Fruit fly (Drosophila melanogaster) whole organism, adult: Measurements from ENCODE around the gene FucTD.
A peak's percentile ranks its signal among the peaks of the same experiment; 100 is the strongest.

ENCODE experiments used
- CG11617 ChIP-seq: fragments of 200-800 bp; sonication (Bioruptor generic); optimal IDR thresholded peaks from 2 replicates; lab custom pipeline; 2017; ENCODE audit warnings: mild to moderate bottlenecking, missing biosample characterization, missing genetic modification reagents, missing genetic modification characterization
- CG12768 ChIP-seq: fragments of 200-800 bp; sonication (Bioruptor generic); optimal IDR thresholded peaks from 2 replicates; lab custom pipeline; 2017; ENCODE audit warnings: missing biosample characterization, missing genetic modification characterization, mild to moderate bottlenecking, moderate library complexity, missing genetic modification reagents
- CG14711 ChIP-seq: fragments of 200-800 bp; sonication (Bioruptor generic); optimal IDR thresholded peaks from 2 replicates; lab custom pipeline; 2018; ENCODE audit warnings: missing biosample characterization, mild to moderate bottlenecking, missing genetic modification characterization, moderate library complexity
- CG1620 ChIP-seq: fragments of 200-800 bp; sonication (Bioruptor generic); optimal IDR thresholded peaks from 2 replicates; lab custom pipeline; 2016; ENCODE audit warnings: missing biosample characterization, missing genetic modification characterization
- CG33017 ChIP-seq: fragments of 200-800 bp; sonication (Bioruptor generic); optimal IDR thresholded peaks from 2 replicates; lab custom pipeline; 2018; ENCODE audit warnings: missing biosample characterization, mild to moderate bottlenecking, missing genetic modification characterization, moderate library complexity
- CG5204 ChIP-seq: fragments of 200-800 bp; sonication (Bioruptor generic); optimal IDR thresholded peaks from 2 replicates; lab custom pipeline; 2016; ENCODE audit warnings: missing biosample characterization, missing genetic modification characterization
- CG7045 ChIP-seq: fragments of 200-800 bp; sonication (Bioruptor generic); optimal IDR thresholded peaks from 2 replicates; lab custom pipeline; 2017; ENCODE audit warnings: missing biosample characterization, mild to moderate bottlenecking, missing genetic modification characterization
- CG7101 ChIP-seq: fragments of 200-800 bp; sonication (Bioruptor generic); optimal IDR thresholded peaks from 2 replicates; lab custom pipeline; 2018; ENCODE audit warnings: missing biosample characterization, mild to moderate bottlenecking, missing genetic modification characterization, moderate library complexity
- Clk ChIP-seq: fragments of 200-800 bp; sonication (Bioruptor generic); optimal IDR thresholded peaks from 2 replicates; lab custom pipeline; 2017; ENCODE audit warnings: missing biosample characterization, missing genetic modification characterization
- Crg-1 ChIP-seq: fragments of 200-800 bp; sonication (Bioruptor generic); optimal IDR thresholded peaks from 2 replicates; lab custom pipeline; 2016; ENCODE audit warnings: missing biosample characterization, missing genetic modification characterization
- Hr96 ChIP-seq: fragments of 200-800 bp; sonication (Bioruptor generic); optimal IDR thresholded peaks from 2 replicates; lab custom pipeline; 2016; ENCODE audit warnings: missing biosample characterization, missing genetic modification characterization
- Mnt ChIP-seq: fragments of 200-800 bp; sonication (Bioruptor generic); optimal IDR thresholded peaks from 2 replicates; lab custom pipeline; 2016; ENCODE audit warnings: missing biosample characterization, mild to moderate bottlenecking, missing genetic modification characterization
- bab1 ChIP-seq: fragments of 200-800 bp; sonication (Bioruptor generic); optimal IDR thresholded peaks from 3 replicates; lab custom pipeline; 2019; ENCODE audit warnings: missing biosample characterization, mild to moderate bottlenecking, missing genetic modification characterization, moderate library complexity
- cic ChIP-seq: fragments of 200-800 bp; sonication (Bioruptor generic); optimal IDR thresholded peaks from 2 replicates; lab custom pipeline; 2017; ENCODE audit warnings: missing biosample characterization, mild to moderate bottlenecking, missing genetic modification characterization, moderate library complexity
- cnc ChIP-seq, 2 experiments: fragments of >200 bp; optimal IDR thresholded peaks; 2 replicates each; lab custom pipeline; 2017
- kay ChIP-seq: fragments of 200-800 bp; sonication (Bioruptor generic); peaks from one replicate; lab custom pipeline; 2016; ENCODE audit warnings: missing biosample characterization, missing genetic modification characterization, borderline replicate concordance
- ovo ChIP-seq: fragments of 200-800 bp; sonication (Bioruptor generic); optimal IDR thresholded peaks from 2 replicates; lab custom pipeline; 2016; ENCODE audit warnings: missing biosample characterization, missing genetic modification characterization
- pad ChIP-seq: fragments of 200-800 bp; sonication (Bioruptor generic); optimal IDR thresholded peaks from 3 replicates; lab custom pipeline; 2017; ENCODE audit warnings: missing biosample characterization, missing genetic modification characterization, mild to moderate bottlenecking, moderate library complexity, missing genetic modification reagents
- tj ChIP-seq: fragments of 200-800 bp; sonication (Bioruptor generic); optimal IDR thresholded peaks from 3 replicates; lab custom pipeline; 2017; ENCODE audit warnings: missing biosample characterization, mild to moderate bottlenecking, missing genetic modification characterization, moderate library complexity
- toe ChIP-seq: fragments of 200-800 bp; sonication (Bioruptor generic); optimal IDR thresholded peaks from 2 replicates; lab custom pipeline; 2016; ENCODE audit warnings: missing biosample characterization, missing genetic modification characterization

The FucTD gene

DNA sequence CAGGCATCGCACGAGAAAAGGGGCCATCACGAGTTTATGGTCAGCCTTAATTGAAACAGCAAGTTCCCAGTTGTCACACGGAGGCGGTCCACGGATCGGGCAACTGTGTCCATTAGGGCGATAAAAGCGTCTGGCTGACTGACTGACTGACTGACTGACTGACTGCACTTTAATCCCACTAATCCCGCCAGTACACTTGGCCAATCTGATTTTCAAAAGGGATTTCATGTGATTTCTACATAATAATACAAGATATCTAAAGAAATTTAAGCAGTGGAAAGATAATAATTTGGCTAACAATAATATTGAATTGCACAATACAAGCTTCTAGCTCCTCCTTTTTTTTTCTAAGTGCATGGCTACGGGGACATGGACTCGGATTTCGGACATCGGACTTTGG is 26.3 kb downstream of the FucTD start:
- no peak for TF ChIP-seq Crg-1 (GFP tag; lab: Kevin White, UChicago)
- no peak for TF ChIP-seq CG5204 (GFP tag; lab: Kevin White, UChicago)
- TF ChIP-seq Clk (GFP tag; lab: Kevin White, UChicago), result no peak
- no peak for TF ChIP-seq CG7045 (GFP tag; lab: Kevin White, UChicago)
- TF ChIP-seq cic (GFP tag; lab: Kevin White, UChicago), result no peak
- no peak for TF ChIP-seq ovo
- TF ChIP-seq CG33017 (tag; lab: Kevin White, UChicago), result no peak
- TF ChIP-seq Mnt, result no peak
- TF ChIP-seq CG12768 (GFP tag; lab: Kevin White, UChicago), result no peak
- TF ChIP-seq toe (GFP tag; lab: Kevin White, UChicago), result no peak
- no peak for TF ChIP-seq CG7101 (tag; lab: Kevin White, UChicago)
- TF ChIP-seq tj (GFP tag; lab: Kevin White, UChicago), result no peak
- TF ChIP-seq CG14711, result no peak
- no peak for TF ChIP-seq CG1620 (GFP tag; lab: Kevin White, UChicago)
- no peak for TF ChIP-seq pad (GFP tag; lab: Kevin White, UChicago)
- no peak for TF ChIP-seq cnc (optimal IDR thresholded peaks at IDR 0.05; lab: Kevin White, UChicago)
- TF ChIP-seq kay (GFP tag; lab: Kevin White, UChicago), result no peak
- no peak for TF ChIP-seq bab1
- TF ChIP-seq Hr96 (GFP tag; lab: Kevin White, UChicago), result no peak

dm6 chr3L:1442906-1443305 is 26.9 kb downstream of the FucTD start:
- TF ChIP-seq kay (GFP tag; lab: Kevin White, UChicago) (no peak), Hr96 (GFP tag; lab: Kevin White, UChicago) (no peak), bab1 (peak; percentile 8), CG14711 (no peak)

DNA sequence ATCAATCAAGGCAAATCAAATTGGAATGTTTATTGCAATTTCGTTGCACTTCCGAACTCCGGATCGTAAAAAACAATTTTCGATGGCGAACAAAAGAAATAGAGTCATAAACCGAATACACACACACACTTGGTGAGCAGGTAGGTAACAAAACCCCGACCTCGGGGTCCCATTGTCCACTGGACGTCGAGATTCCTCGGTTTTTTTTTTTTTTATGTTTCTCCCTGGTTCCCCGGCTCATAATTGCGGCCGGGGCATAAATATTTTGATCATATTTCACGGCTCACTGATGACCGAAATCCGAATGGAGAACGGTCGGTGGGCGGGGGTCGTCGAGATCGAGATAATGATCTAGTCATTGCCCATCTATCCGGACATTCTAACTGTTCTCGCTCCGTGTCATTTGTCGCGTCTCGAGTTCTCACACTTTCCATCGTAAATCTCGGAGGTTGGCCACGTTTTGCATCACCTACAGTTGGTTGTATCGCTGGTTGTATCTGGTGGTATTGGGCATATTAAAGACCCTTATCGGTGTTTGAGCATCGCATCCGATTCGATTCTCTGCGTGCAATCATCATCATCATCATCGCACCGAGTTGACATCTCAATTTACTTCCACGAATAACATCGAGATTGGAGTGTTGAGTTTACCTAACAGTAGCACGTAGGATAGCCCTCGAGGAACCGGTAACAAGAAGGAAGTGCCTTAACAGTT is 31.9 kb downstream of the FucTD start:
- TF ChIP-seq bab1, result no peak
- no peak for TF ChIP-seq Clk (GFP tag; lab: Kevin White, UChicago)
- no peak for TF ChIP-seq tj (GFP tag; lab: Kevin White, UChicago)
- no peak for TF ChIP-seq CG33017 (tag; lab: Kevin White, UChicago)

DNA sequence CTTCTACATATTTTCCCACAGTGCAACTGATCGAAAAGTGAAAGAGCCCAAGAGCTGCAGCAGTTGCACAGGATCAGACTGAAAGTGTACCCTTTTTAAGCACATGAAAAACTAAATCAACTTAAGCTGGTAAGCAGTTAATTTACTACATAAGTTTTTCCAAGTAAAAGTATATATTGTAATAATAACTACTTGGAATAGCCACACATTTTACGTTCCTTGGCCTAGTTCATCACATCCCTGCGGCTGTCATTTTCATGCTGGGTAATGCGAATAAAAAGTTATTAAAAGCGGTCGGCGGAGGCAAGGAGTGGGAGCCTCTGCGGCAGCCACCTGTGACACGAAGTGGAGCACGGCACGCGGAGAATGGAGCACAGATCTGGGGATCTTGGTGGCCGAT is 34.9 kb downstream of the FucTD start:
- TF ChIP-seq pad (GFP tag; lab: Kevin White, UChicago) (no peak), Mnt (no peak), CG14711 (no peak), cic (GFP tag; lab: Kevin White, UChicago) (no peak), CG7101 (tag; lab: Kevin White, UChicago) (no peak), kay (GFP tag; lab: Kevin White, UChicago) (no peak), CG5204 (GFP tag; lab: Kevin White, UChicago) (no peak), CG33017 (tag; lab: Kevin White, UChicago) (no peak)

DNA sequence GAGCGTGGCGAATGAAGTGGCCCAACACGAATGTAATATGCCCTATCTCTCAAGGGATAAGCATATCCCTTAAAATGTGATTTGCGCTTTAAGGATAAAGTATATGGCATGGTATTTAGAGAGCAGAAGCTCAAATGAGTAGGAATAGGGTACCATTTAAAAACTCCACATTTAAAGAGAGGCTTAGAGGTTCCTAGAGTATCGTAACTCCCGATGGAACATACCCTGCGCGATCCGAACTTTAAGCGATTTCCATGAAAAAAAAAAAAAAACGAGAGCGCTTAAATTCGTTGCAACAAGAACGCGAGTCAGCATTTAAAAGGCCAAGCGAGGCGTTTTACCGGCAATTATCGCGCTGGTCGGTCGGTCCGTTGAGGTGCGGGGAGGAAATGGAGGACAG is 41.2 kb downstream of the FucTD start:
- TF ChIP-seq CG1620 (GFP tag; lab: Kevin White, UChicago), result no peak
- no peak for TF ChIP-seq CG33017 (tag; lab: Kevin White, UChicago)
- TF ChIP-seq tj (GFP tag; lab: Kevin White, UChicago), result peak; percentile 59

DNA sequence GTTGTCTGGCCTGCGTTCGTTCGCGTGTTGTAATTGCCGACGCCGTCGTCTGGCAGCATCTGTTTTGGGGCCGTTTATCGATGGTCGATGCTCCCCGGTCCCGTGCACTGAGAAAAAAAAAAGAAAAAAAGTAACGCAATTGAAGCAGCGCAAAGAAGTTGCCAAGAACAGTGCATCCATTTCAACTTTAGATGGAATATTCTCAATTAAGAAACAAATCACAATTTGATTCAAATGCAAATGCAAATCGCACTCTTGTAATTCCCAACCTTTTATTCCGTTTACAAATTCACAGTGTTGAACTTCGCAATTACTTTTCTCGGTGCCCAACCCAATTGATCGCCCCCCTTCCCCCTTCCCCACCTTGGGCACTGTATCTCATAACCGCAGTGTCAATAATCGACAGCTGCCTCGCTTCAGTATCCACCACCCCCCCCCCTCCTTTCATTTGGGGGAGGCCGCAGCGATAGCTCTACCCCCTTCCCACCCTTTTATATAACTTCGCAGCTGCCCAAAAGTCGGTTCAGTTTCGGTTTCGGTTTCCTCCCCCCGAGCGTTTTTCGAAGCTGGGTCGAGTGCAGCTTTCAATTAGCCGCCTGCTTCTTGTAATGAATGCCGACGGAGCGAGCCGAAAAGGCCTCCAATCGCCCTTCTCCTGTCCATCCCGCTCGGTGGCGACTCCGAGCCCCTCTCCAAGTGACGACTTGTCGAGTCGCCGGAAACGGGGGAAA is 42.1 kb downstream of the FucTD start:
- TF ChIP-seq CG12768 (GFP tag; lab: Kevin White, UChicago) (no peak), CG5204 (GFP tag; lab: Kevin White, UChicago) (no peak), CG7101 (tag; lab: Kevin White, UChicago) (no peak), CG14711 (no peak), Hr96 (GFP tag; lab: Kevin White, UChicago) (no peak), bab1 (no peak), Crg-1 (GFP tag; lab: Kevin White, UChicago) (no peak)

dm6 chr3L:1461831-1462230 is 45.8 kb downstream of the FucTD start:
- no peak for TF ChIP-seq CG7045 (GFP tag; lab: Kevin White, UChicago)
- TF ChIP-seq tj (GFP tag; lab: Kevin White, UChicago), result no peak
- TF ChIP-seq CG1620 (GFP tag; lab: Kevin White, UChicago), result no peak
- TF ChIP-seq CG7101 (tag; lab: Kevin White, UChicago), result no peak
- no peak for TF ChIP-seq CG11617 (GFP tag; lab: Kevin White, UChicago)
- TF ChIP-seq Mnt, result no peak
- no peak for TF ChIP-seq Crg-1 (GFP tag; lab: Kevin White, UChicago)
- TF ChIP-seq pad (GFP tag; lab: Kevin White, UChicago), result no peak
- no peak for TF ChIP-seq CG14711
- no peak for TF ChIP-seq cnc (optimal IDR thresholded peaks at IDR 0.05; lab: Kevin White, UChicago)
- no peak for TF ChIP-seq bab1
- no peak for TF ChIP-seq CG5204 (GFP tag; lab: Kevin White, UChicago)
- TF ChIP-seq CG33017 (tag; lab: Kevin White, UChicago), result no peak
